Worm (Caenorhabditis elegans): ENCODE data around the gene arrd-18.

- TF ChIP-seq klf-2 (GFP tag; conservative IDR thresholded peaks at IDR 0.05), result no peak
- no peak for TF ChIP-seq cog-1 (tag; optimal IDR thresholded peaks at IDR 0.05)
- TF ChIP-seq flt-1 (GFP tag; IDR thresholded peaks at IDR 0.05), result no peak
- no peak for TF ChIP-seq ztf-29 (GFP tag; IDR thresholded peaks at IDR 0.05)
- no peak for TF ChIP-seq med-1 (GFP tag; optimal IDR thresholded peaks at IDR 0.05; ENCODE audit: insufficient read depth)
These were observed 38.3 kb downstream of the arrd-18 start, which contains the start of gene T28A11.4 for ce11 chrV:3273577-3274100.

Measured in whole organism, midembryonic.